Fruit fly (Drosophila melanogaster) whole organism, embryonic: Measurements from ENCODE around the gene TwdlK.

ENCODE experiments used
- CG10654 ChIP-seq: fragments of 200-800 bp; sonication (Bioruptor generic); optimal IDR thresholded peaks from 2 replicates; lab custom pipeline; 2016; ENCODE audit warnings: missing biosample characterization, missing genetic modification characterization
- CG15011 ChIP-seq: fragments of 200-800 bp; sonication (Bioruptor generic); optimal IDR thresholded peaks from 3 replicates; lab custom pipeline; 2018; ENCODE audit warnings: missing biosample characterization, mild to moderate bottlenecking, missing genetic modification characterization

dm6 chr3R:26593847-26594542, 34.5 kb downstream of the TwdlK start:
- no peak for TF ChIP-seq CG15011 (GFP tag; lab: Kevin White, UChicago)
- TF ChIP-seq CG10654 (GFP tag; lab: Kevin White, UChicago), result no peak
